Worm (Caenorhabditis elegans): Measurements from ENCODE around the gene cest-16.

ce11 chrX:6318803-6319202 lies 19.1 kb downstream of the cest-16 start:
- TF ChIP-seq snpc-4 (tag; optimal IDR thresholded peaks at IDR 0.05) (no peak), zfp-2 (tag; optimal IDR thresholded peaks at IDR 0.05) (no peak), pqm-1 (tag; optimal IDR thresholded peaks at IDR 0.05) (no peak), nhr-11 (tag; optimal IDR thresholded peaks at IDR 0.05) (no peak), daf-8 (GFP tag; IDR thresholded peaks at IDR 0.05) (no peak), pha-4 (GFP tag; IDR thresholded peaks at IDR 0.05) (no peak), pha-4 (tag; optimal IDR thresholded peaks at IDR 0.05) (no peak), nhr-6 (tag; optimal IDR thresholded peaks at IDR 0.05) (no peak), unc-39 (tag; optimal IDR thresholded peaks at IDR 0.05) (no peak), lin-15B (tag; optimal IDR thresholded peaks at IDR 0.05) (no peak), F49E8.2 (tag; optimal IDR thresholded peaks at IDR 0.05; ENCODE audit: borderline replicate concordance) (no peak), zfp-3 (GFP tag; conservative IDR thresholded peaks at IDR 0.05) (no peak), lsy-2 (tag; optimal IDR thresholded peaks at IDR 0.05) (no peak), ama-1 (optimal IDR thresholded peaks at IDR 0.05) (no peak), set-16 (GFP tag; IDR thresholded peaks at IDR 0.05) (no peak)
